Worm (Caenorhabditis elegans): ENCODE results near the gene sru-35.

Gene sru-35

ce11 chrIV:8740952-8741438 lies 49.0 kb downstream of the sru-35 start, which contains the start of gene F21D5.6:
Gene F21D5.6, minus strand, starts transcription at chrIV:8741388.
- TF ChIP-seq nhr-6 (tag; optimal IDR thresholded peaks at IDR 0.05), result no peak
- no peak for TF ChIP-seq elt-1 (tag; optimal IDR thresholded peaks at IDR 0.05)

- TF ChIP-seq blmp-1 (tag; optimal IDR thresholded peaks at IDR 0.05; ENCODE audit: insufficient read depth) (no peak), nhr-129 (tag; optimal IDR thresholded peaks at IDR 0.05) (no peak), nhr-12 (tag; optimal IDR thresholded peaks at IDR 0.05) (no peak), nhr-6 (tag; optimal IDR thresholded peaks at IDR 0.05) (no peak), lin-39 (tag; optimal IDR thresholded peaks at IDR 0.05) (no peak), nhr-23 (tag; optimal IDR thresholded peaks at IDR 0.05) (no peak), mab-5 (tag; optimal IDR thresholded peaks at IDR 0.05) (no peak), dmd-4 (tag; optimal IDR thresholded peaks at IDR 0.05) (no peak), snpc-4 (tag; optimal IDR thresholded peaks at IDR 0.05) (no peak), peb-1 (tag; optimal IDR thresholded peaks at IDR 0.05) (no peak), mdl-1 (tag; optimal IDR thresholded peaks at IDR 0.05) (no peak), nhr-11 (tag; optimal IDR thresholded peaks at IDR 0.05) (no peak), ztf-11 (tag; optimal IDR thresholded peaks at IDR 0.05) (no peak)
Measured at ce11 chrIV:8739926-8740325, 50.1 kb downstream of the sru-35 start, which contains the start of gene mrps-33. Gene mrps-33, minus strand, starts transcription at chrIV:8740026.

ce11 chrIV:8739294-8739693 lies 50.8 kb downstream of the sru-35 start, which contains the start of gene F21D5.5:
Gene F21D5.5, minus strand, starts transcription at chrIV:8739394.
- TF ChIP-seq mdl-1 (tag; optimal IDR thresholded peaks at IDR 0.05), result no peak
- TF ChIP-seq nhr-11 (tag; optimal IDR thresholded peaks at IDR 0.05), result no peak
- no peak for TF ChIP-seq zag-1 (tag; optimal IDR thresholded peaks at IDR 0.05)
- no peak for TF ChIP-seq blmp-1 (tag; optimal IDR thresholded peaks at IDR 0.05; ENCODE audit: insufficient read depth)
- no peak for TF ChIP-seq egl-27 (tag; optimal IDR thresholded peaks at IDR 0.05)
- TF ChIP-seq skn-1 (tag; optimal IDR thresholded peaks at IDR 0.05), result no peak
- no peak for TF ChIP-seq mbf-1 (tag; optimal IDR thresholded peaks at IDR 0.05)
- no peak for TF ChIP-seq mab-5 (tag; optimal IDR thresholded peaks at IDR 0.05)
- no peak for TF ChIP-seq nhr-237 (tag; optimal IDR thresholded peaks at IDR 0.05)
- TF ChIP-seq ztf-1 (GFP tag; conservative IDR thresholded peaks at IDR 0.05), result no peak
- no peak for TF ChIP-seq unc-55 (GFP tag; optimal IDR thresholded peaks at IDR 0.05)
- no peak for TF ChIP-seq ZK546.5 (tag; optimal IDR thresholded peaks at IDR 0.05)
- TF ChIP-seq nhr-12 (tag; optimal IDR thresholded peaks at IDR 0.05), result no peak
- no peak for TF ChIP-seq alr-1 (tag; optimal IDR thresholded peaks at IDR 0.05)
- no peak for TF ChIP-seq Y55F3AM.14 (GFP tag; optimal IDR thresholded peaks at IDR 0.05)
- TF ChIP-seq F13H6.1 (tag; optimal IDR thresholded peaks at IDR 0.05), result no peak
- TF ChIP-seq nhr-25 (tag; optimal IDR thresholded peaks at IDR 0.05), result no peak
- no peak for TF ChIP-seq sma-3 (GFP tag; optimal IDR thresholded peaks at IDR 0.05)

Data from whole organism, L2 larva.